Worm (Caenorhabditis elegans): ENCODE results near the gene skr-12.
A peak's percentile ranks its signal among the peaks of the same experiment; 100 is the strongest.

skr-12 gene

DNA sequence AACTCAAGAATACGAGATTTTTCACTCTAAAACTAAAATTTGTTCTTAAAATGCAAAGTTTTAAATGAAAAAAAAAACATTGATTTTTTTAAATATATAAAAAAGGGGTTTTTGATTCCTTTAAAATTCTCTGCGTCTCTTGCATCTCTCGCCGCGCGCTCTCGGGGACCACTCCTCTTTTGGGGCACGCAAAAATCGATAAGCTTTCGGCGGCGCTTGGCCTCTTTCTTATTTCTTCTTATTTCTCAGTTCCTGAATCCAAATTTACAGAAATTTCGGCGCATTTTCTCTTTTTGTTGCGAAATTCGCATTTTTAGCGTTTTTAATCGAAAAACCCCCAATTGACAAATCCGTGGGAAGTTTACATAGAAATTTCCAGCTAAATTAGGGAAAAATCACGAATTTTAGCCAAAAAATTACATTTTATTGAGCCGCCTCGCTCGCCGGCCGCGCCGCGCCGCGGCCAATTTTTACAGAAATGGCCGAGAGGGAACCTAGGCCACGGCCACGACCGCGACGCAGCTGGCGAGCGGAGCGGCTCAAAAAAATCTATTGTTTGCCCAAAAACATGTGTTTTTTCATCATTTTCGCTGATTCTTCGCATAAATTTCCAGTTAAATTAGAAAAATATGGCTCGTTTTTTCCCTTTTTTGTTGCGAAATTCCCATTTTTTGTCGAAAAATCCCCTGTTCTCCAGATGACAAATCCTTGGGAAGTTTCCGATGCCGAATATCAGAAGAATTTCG lies 47.9 kb upstream of the skr-12 start, which contains the start of gene itsn-1 (continued):
- TF ChIP-seq aly-2 (tag; optimal IDR thresholded peaks at IDR 0.05): no peak
- TF ChIP-seq jun-1 (tag; optimal IDR thresholded peaks at IDR 0.05): no peak
- TF ChIP-seq pha-4 (GFP tag; IDR thresholded peaks at IDR 0.05): no peak
- no peak for TF ChIP-seq pha-4 (tag; optimal IDR thresholded peaks at IDR 0.05)
- TF ChIP-seq ama-1 (optimal IDR thresholded peaks at IDR 0.05): no peak
- no peak for TF ChIP-seq mdt-29 (GFP tag; IDR thresholded peaks at IDR 0.05)
- no peak for TF ChIP-seq lin-29 (GFP tag; IDR thresholded peaks at IDR 0.05)
- TF ChIP-seq unc-130 (GFP tag; optimal IDR thresholded peaks at IDR 0.05): no peak
- no peak for TF ChIP-seq zfp-2 (tag; optimal IDR thresholded peaks at IDR 0.05)
- TF ChIP-seq arid-1 (GFP tag; conservative IDR thresholded peaks at IDR 0.05): no peak
- TF ChIP-seq dpl-1 (GFP tag; optimal IDR thresholded peaks at IDR 0.05): no peak
- TF ChIP-seq T26A8.4 (GFP tag; IDR thresholded peaks at IDR 0.05): no peak
- TF ChIP-seq gei-8 (GFP tag; optimal IDR thresholded peaks at IDR 0.05): no peak
- TF ChIP-seq mdl-1 (tag; optimal IDR thresholded peaks at IDR 0.05): no peak
- no peak for TF ChIP-seq ZK546.5 (tag; optimal IDR thresholded peaks at IDR 0.05)
- TF ChIP-seq nhr-10 (tag; optimal IDR thresholded peaks at IDR 0.05): no peak
- TF ChIP-seq ZK337.2 (GFP tag; IDR thresholded peaks at IDR 0.05): no peak
- no peak for TF ChIP-seq rbr-2 (tag; optimal IDR thresholded peaks at IDR 0.05)
- no peak for TF ChIP-seq zag-1 (tag; optimal IDR thresholded peaks at IDR 0.05)
- no peak for TF ChIP-seq nhr-11 (tag; optimal IDR thresholded peaks at IDR 0.05)
- no peak for TF ChIP-seq zfp-3 (GFP tag; conservative IDR thresholded peaks at IDR 0.05)
- no peak for TF ChIP-seq egl-27 (tag; optimal IDR thresholded peaks at IDR 0.05)
- TF ChIP-seq nhr-28 (tag; optimal IDR thresholded peaks at IDR 0.05): no peak
- TF ChIP-seq daf-12 (tag; optimal IDR thresholded peaks at IDR 0.05): no peak
- no peak for TF ChIP-seq F37D6.2 (tag; optimal IDR thresholded peaks at IDR 0.05)
- no peak for TF ChIP-seq Y5F2A.4 (GFP tag; optimal IDR thresholded peaks at IDR 0.05)
- no peak for TF ChIP-seq unc-62 (GFP tag; optimal IDR thresholded peaks at IDR 0.05 in 1 of 2)
- TF ChIP-seq unc-62 (tag; optimal IDR thresholded peaks at IDR 0.05): no peak
- no peak for TF ChIP-seq zip-11 (GFP tag; IDR thresholded peaks at IDR 0.05)
- TF ChIP-seq dmd-6 (GFP tag; IDR thresholded peaks at IDR 0.05): no peak
- no peak for TF ChIP-seq daf-8 (GFP tag; IDR thresholded peaks at IDR 0.05)
- no peak for TF ChIP-seq lin-1 (GFP tag; IDR thresholded peaks at IDR 0.05)
- peak; percentile 24 for TF ChIP-seq aha-1 (tag)
- no peak for TF ChIP-seq lim-7 (GFP tag; IDR thresholded peaks at IDR 0.05)
- TF ChIP-seq ztf-11 (tag; optimal IDR thresholded peaks at IDR 0.05): no peak
- no peak for TF ChIP-seq ces-1 (GFP tag; optimal IDR thresholded peaks at IDR 0.05)
- TF ChIP-seq nhr-6 (tag; optimal IDR thresholded peaks at IDR 0.05): no peak
- no peak for TF ChIP-seq T20F7.1 (GFP tag; optimal IDR thresholded peaks at IDR 0.05)
- no peak for TF ChIP-seq nhr-48 (tag; optimal IDR thresholded peaks at IDR 0.05)
- no peak for TF ChIP-seq ceh-62 (tag; optimal IDR thresholded peaks at IDR 0.05)
- 0 out of 2 replicates have a peak, but pooled peaks have one; percentile 13 for TF ChIP-seq tra-1 (GFP tag; IDR thresholded peaks at IDR 0.05)
- TF ChIP-seq skn-1 (tag; optimal IDR thresholded peaks at IDR 0.05): no peak
- no peak for TF ChIP-seq pqm-1 (tag; optimal IDR thresholded peaks at IDR 0.05)
- TF ChIP-seq nhr-41 (GFP tag; IDR thresholded peaks at IDR 0.05): no peak
- no peak for TF ChIP-seq cey-2 (tag; optimal IDR thresholded peaks at IDR 0.05; ENCODE audit: borderline replicate concordance, insufficient read depth)
- no peak for TF ChIP-seq ztf-7 (tag; optimal IDR thresholded peaks at IDR 0.05)
- no peak for TF ChIP-seq lir-3 (tag; optimal IDR thresholded peaks at IDR 0.05)
- TF ChIP-seq snpc-1.2 (GFP tag; IDR thresholded peaks at IDR 0.05): peak; percentile 68
- TF ChIP-seq lsy-2 (tag; optimal IDR thresholded peaks at IDR 0.05): no peak
- TF ChIP-seq ceh-32 (tag; optimal IDR thresholded peaks at IDR 0.05; ENCODE audit: poor library complexity): no peak
- TF ChIP-seq ceh-28 (tag; optimal IDR thresholded peaks at IDR 0.05): no peak
- no peak for TF ChIP-seq daf-16 (GFP tag; optimal IDR thresholded peaks at IDR 0.05)
- TF ChIP-seq daf-16 (tag; optimal IDR thresholded peaks at IDR 0.05): no peak

Data from whole organism, L4 larva.